Worm (Caenorhabditis elegans): Measurements from ENCODE around the gene Y82E9BR.20.
"Not testable (repeated sequence)": the region's sequence is repeated elsewhere in the genome, so short reads cannot be mapped to it uniquely, and the experiment has no call there.

- TF ChIP-seq W03F9.2, him-1 (tag; optimal IDR thresholded peaks at IDR 0.05): not testable (repeated sequence)
These were observed 16.2 kb upstream of the Y82E9BR.20 start, which contains the start of gene Y82E9BR.8 for ce11 chrIII:1357973-1358372.

All from whole organism, L4/young adult.